Worm (Caenorhabditis elegans) whole organism, early embryonic: ENCODE results near the gene bli-1.

Experiments
- B0310.2 ChIP-seq: sonication (generic microtip); optimal IDR thresholded peaks from 2 replicates; lab custom pipeline; 2016; ENCODE audit warnings: mild to moderate bottlenecking, missing genetic modification characterization, missing compliant biosample characterization
- F13C5.2 ChIP-seq: sonication (generic microtip); optimal IDR thresholded peaks from 2 replicates; lab custom pipeline; 2017; ENCODE audit warnings: mild to moderate bottlenecking, missing genetic modification characterization, inconsistent platforms, missing compliant biosample characterization
- aly-1 ChIP-seq: sonication (generic microtip); optimal IDR thresholded peaks from 2 replicates; lab custom pipeline; 2016; ENCODE audit warnings: missing genetic modification characterization, missing compliant biosample characterization
- ama-1 ChIP-seq: fragments of 150-350 bp; optimal IDR thresholded peaks from 2 replicates; lab custom pipeline; 2014
- ceh-13 ChIP-seq: fragments of 200-800 bp; sonication (Bioruptor generic); optimal IDR thresholded peaks from 2 replicates; lab custom pipeline; 2018; ENCODE audit warnings: mild to moderate bottlenecking, missing genetic modification characterization, missing compliant biosample characterization
- ceh-36 ChIP-seq: sonication (generic microtip); optimal IDR thresholded peaks from 2 replicates; lab custom pipeline; 2016; ENCODE audit warnings: missing genetic modification characterization, inconsistent platforms, missing compliant biosample characterization
- ets-7 ChIP-seq: sonication (generic microtip); optimal IDR thresholded peaks from 2 replicates; lab custom pipeline; 2016; ENCODE audit warnings: missing genotype, missing genetic modification characterization, missing compliant biosample characterization
- flt-1 ChIP-seq: fragments of 200-800 bp; sonication (Bioruptor generic); IDR thresholded peaks from 2 replicates; pipeline ENCODE4 v1.3.6; 2022; ENCODE audit warnings: missing genetic modification characterization, missing compliant biosample characterization
- hmbx-1 ChIP-seq: sonication (generic microtip); optimal IDR thresholded peaks from 2 replicates; lab custom pipeline; 2016; ENCODE audit warnings: mild to moderate bottlenecking, missing genetic modification characterization, missing compliant biosample characterization
- hmg-4 ChIP-seq: fragments of 200-800 bp; sonication (Bioruptor generic); optimal IDR thresholded peaks from 2 replicates; lab custom pipeline; 2018; ENCODE audit warnings: mild to moderate bottlenecking, missing genetic modification characterization, missing compliant biosample characterization
- hnd-1 ChIP-seq: sonication (generic microtip); optimal IDR thresholded peaks from 2 replicates; lab custom pipeline; 2016; ENCODE audit warnings: missing genetic modification characterization, missing compliant biosample characterization
- pes-1 ChIP-seq: fragments of 200-800 bp; sonication (Bioruptor generic); IDR thresholded peaks from 2 replicates; pipeline ENCODE4 v1.3.6; 2022; ENCODE audit warnings: missing genetic modification reagents, missing genetic modification characterization, missing compliant biosample characterization
- scrt-1 ChIP-seq: fragments of 200-800 bp; sonication (Bioruptor generic); IDR thresholded peaks from 2 replicates; pipeline ENCODE4 v1.3.6; 2022; ENCODE audit warnings: missing genetic modification characterization, missing compliant biosample characterization
- sea-1 ChIP-seq: fragments of 200-800 bp; sonication (Bioruptor generic); conservative IDR thresholded peaks from 2 replicates; pipeline ENCODE4 v1.3.6; 2022; ENCODE audit warnings: missing genetic modification characterization, missing compliant biosample characterization
- tbx-11 ChIP-seq: fragments of 200-800 bp; sonication (Bioruptor generic); IDR thresholded peaks from 2 replicates; pipeline ENCODE4 v1.3.6; 2022; ENCODE audit warnings: missing genetic modification characterization, missing compliant biosample characterization
- tbx-37 ChIP-seq: fragments of 200-800 bp; sonication (Bioruptor generic); conservative IDR thresholded peaks from 2 replicates; pipeline ENCODE4 v1.3.6; 2022; ENCODE audit warnings: missing genetic modification reagents, missing genetic modification characterization, missing compliant biosample characterization
- tra-4 ChIP-seq: sonication (generic microtip); optimal IDR thresholded peaks from 2 replicates; lab custom pipeline; 2017; ENCODE audit warnings: missing genetic modification characterization, missing compliant biosample characterization

Gene bli-1

DNA sequence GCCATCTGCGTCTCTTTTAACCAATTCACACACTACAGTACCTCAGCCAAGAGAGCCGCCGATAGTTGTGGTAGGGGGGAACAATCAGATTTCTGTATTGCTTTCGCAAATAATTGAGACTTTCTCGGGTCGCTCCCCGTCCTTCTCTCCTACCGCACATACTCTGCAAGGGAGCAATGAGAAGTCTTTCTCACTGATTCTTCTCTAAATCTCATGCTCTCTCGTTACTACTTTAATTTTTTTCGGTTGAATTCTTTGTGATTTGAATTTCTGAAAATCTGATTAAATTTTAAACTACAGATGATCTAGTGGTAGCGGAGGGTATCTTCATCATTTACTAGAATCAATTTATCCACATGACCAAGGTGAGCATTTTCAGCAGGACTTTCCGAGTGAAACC lies 33.5 kb upstream of the bli-1 start, which contains the start of gene ptb-1:
Gene ptb-1, plus strand, starts transcription at position 301 of the 400 bp plus-strand sequence.
- TF ChIP-seq hmbx-1 (tag; lab: Kevin White, UChicago) (no peak), sea-1 (GFP tag; lab: Robert Waterston, UW) (no peak), ceh-36 (no peak), ceh-13 (GFP tag; lab: Kevin White, UChicago) (no peak), hnd-1 (tag; lab: Kevin White, UChicago) (no peak), F13C5.2 (no peak), hmg-4 (no peak), B0310.2 (tag; lab: Kevin White, UChicago) (no peak), scrt-1 (GFP tag; lab: Robert Waterston, UW) (no peak), tra-4 (tag; lab: Kevin White, UChicago) (no peak), flt-1 (GFP tag; lab: Robert Waterston, UW) (no peak), aly-1 (tag; lab: Kevin White, UChicago) (no peak), ama-1 (lab: Kevin White, UChicago) (no peak), tbx-37 (no peak), tbx-11 (GFP tag; lab: Robert Waterston, UW) (no peak), ets-7 (tag; lab: Kevin White, UChicago) (no peak), pes-1 (GFP tag; lab: Robert Waterston, UW) (no peak)

DNA sequence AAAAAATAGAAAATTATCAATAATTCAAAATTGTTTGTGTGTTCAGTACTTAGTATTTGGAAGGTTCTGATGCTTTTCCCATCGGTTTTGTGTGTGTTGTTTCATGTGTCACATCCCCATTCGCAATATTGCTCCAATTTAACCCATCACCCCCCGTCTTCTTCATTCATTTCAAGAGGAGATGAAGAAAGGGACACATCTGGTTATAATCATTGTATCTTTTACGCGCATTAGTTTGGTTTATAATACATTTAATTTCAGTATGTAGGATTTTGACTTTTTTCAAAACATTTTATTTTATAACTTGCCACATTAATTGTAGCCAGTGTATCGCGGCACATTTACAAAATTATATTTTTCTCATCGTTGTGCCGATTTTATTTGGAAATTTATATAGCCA lies 28.6 kb upstream of the bli-1 start:
- TF ChIP-seq B0310.2 (tag; lab: Kevin White, UChicago) (no peak), hmbx-1 (tag; lab: Kevin White, UChicago) (no peak), aly-1 (tag; lab: Kevin White, UChicago) (no peak), pes-1 (GFP tag; lab: Robert Waterston, UW) (no peak), ama-1 (lab: Kevin White, UChicago) (no peak), F13C5.2 (no peak), scrt-1 (GFP tag; lab: Robert Waterston, UW) (no peak), flt-1 (GFP tag; lab: Robert Waterston, UW) (no peak), tra-4 (tag; lab: Kevin White, UChicago) (no peak), hmg-4 (no peak), ceh-13 (GFP tag; lab: Kevin White, UChicago) (no peak), ets-7 (tag; lab: Kevin White, UChicago) (no peak), sea-1 (GFP tag; lab: Robert Waterston, UW) (no peak), ceh-36 (no peak)

DNA sequence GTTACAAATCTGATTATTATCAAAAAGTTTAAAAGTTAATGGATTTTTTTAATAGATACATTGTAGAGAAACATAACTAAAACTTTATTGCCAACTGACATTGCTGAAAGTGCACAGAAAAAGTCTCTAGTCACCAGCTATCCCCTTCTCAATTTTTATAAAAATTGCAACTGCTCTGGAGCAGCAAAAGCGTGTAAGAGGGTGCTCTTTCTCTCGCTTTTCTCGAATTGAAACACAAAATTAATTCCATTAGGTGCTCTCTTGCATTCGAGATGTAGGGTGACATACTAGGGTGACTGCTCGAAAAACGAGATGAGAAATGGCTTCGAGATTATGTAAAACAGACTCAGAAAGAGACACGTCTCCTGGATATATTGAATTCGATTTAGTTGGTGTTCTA lies 28.1 kb upstream of the bli-1 start:
- TF ChIP-seq pes-1 (GFP tag; lab: Robert Waterston, UW) (no peak), ama-1 (lab: Kevin White, UChicago) (no peak), ets-7 (tag; lab: Kevin White, UChicago) (no peak), flt-1 (GFP tag; lab: Robert Waterston, UW) (no peak), B0310.2 (tag; lab: Kevin White, UChicago) (no peak), ceh-36 (no peak), sea-1 (GFP tag; lab: Robert Waterston, UW) (no peak), scrt-1 (GFP tag; lab: Robert Waterston, UW) (no peak), hnd-1 (tag; lab: Kevin White, UChicago) (no peak), hmg-4 (no peak), hmbx-1 (tag; lab: Kevin White, UChicago) (no peak), aly-1 (tag; lab: Kevin White, UChicago) (no peak), ceh-13 (GFP tag; lab: Kevin White, UChicago) (no peak), tbx-11 (GFP tag; lab: Robert Waterston, UW) (no peak), tbx-37 (no peak)

DNA sequence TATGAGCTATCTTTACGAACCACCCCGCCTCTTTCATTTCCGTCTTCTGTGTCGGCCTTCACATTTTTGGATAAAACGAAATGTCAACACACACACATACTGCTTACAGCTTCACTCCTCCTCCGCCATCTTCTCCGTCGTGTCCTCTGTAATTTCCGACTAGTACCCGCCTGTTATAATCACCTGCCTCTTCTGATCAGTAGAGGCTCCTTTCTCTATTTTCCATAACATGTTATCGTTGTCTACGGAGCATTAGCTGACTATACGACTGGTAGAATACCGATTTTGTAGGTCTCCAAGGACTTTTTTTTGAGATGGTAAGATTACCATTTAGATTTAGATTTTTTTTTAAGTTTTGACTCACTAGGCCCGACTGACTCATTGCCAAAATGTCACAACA lies 23.8 kb upstream of the bli-1 start:
- no peak for TF ChIP-seq tbx-11 (GFP tag; lab: Robert Waterston, UW)
- no peak for TF ChIP-seq flt-1 (GFP tag; lab: Robert Waterston, UW)
- TF ChIP-seq pes-1 (GFP tag; lab: Robert Waterston, UW) = no peak
- TF ChIP-seq hnd-1 (tag; lab: Kevin White, UChicago) = no peak
- no peak for TF ChIP-seq ceh-36
- TF ChIP-seq B0310.2 (tag; lab: Kevin White, UChicago) = no peak
- no peak for TF ChIP-seq tbx-37
- no peak for TF ChIP-seq scrt-1 (GFP tag; lab: Robert Waterston, UW)
- no peak for TF ChIP-seq hmg-4
- no peak for TF ChIP-seq ama-1 (lab: Kevin White, UChicago)
- no peak for TF ChIP-seq tra-4 (tag; lab: Kevin White, UChicago)
- no peak for TF ChIP-seq sea-1 (GFP tag; lab: Robert Waterston, UW)
- no peak for TF ChIP-seq ceh-13 (GFP tag; lab: Kevin White, UChicago)
- TF ChIP-seq F13C5.2 = no peak
- no peak for TF ChIP-seq aly-1 (tag; lab: Kevin White, UChicago)
- no peak for TF ChIP-seq hmbx-1 (tag; lab: Kevin White, UChicago)
- no peak for TF ChIP-seq ets-7 (tag; lab: Kevin White, UChicago)

DNA sequence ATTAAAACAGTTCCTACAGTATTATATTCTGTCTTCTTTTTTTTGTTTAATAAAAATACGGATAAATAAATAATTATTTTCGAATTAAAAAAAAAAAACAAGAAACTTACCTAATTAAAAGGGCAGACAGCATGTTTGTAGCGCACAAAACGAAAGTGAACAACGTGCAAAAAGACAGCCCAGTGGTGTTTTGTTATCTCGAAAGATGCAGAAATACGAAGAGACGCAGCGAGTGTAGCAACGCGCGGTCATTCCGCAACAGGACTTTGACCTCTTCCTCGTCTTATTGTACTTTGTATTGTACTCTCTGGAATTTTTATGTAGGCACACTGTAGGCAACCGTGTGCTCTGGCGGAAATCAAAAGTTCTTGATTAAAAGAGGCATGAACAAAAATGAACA lies 15.1 kb upstream of the bli-1 start, which contains the start of gene gbh-1:
Gene gbh-1, minus strand, starts transcription at position 149 of the 400 bp plus-strand sequence.
- no peak for TF ChIP-seq aly-1 (tag; lab: Kevin White, UChicago)

DNA sequence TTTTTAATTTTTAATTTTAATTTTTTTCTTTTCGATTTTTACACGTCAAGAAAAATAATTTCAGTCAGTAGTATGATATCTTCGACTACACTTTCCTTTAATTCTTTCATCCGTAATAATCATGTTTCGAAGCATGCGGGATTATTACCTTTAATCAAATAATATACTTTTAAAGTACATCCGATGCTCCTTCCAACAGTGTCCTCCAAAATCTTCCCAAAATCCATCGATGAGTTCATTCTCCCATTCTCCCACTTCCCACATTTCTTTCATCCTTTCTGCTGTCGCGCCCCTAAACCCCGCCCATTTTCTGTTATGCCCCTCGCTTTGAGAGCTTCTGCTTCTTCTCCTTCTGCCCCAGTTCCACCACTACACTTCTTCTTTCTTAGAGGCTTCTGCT lies 14.0 kb upstream of the bli-1 start, which contains the start of gene lgc-57:
Gene lgc-57, plus strand, starts transcription at position 301 of the 400 bp plus-strand sequence.
- no peak for TF ChIP-seq ets-7 (tag; lab: Kevin White, UChicago)
- TF ChIP-seq sea-1 (GFP tag; lab: Robert Waterston, UW) = no peak
- TF ChIP-seq F13C5.2 = no peak
- no peak for TF ChIP-seq scrt-1 (GFP tag; lab: Robert Waterston, UW)
- TF ChIP-seq hmbx-1 (tag; lab: Kevin White, UChicago) = no peak
- no peak for TF ChIP-seq hmg-4
- no peak for TF ChIP-seq tra-4 (tag; lab: Kevin White, UChicago)
- no peak for TF ChIP-seq B0310.2 (tag; lab: Kevin White, UChicago)
- no peak for TF ChIP-seq flt-1 (GFP tag; lab: Robert Waterston, UW)

DNA sequence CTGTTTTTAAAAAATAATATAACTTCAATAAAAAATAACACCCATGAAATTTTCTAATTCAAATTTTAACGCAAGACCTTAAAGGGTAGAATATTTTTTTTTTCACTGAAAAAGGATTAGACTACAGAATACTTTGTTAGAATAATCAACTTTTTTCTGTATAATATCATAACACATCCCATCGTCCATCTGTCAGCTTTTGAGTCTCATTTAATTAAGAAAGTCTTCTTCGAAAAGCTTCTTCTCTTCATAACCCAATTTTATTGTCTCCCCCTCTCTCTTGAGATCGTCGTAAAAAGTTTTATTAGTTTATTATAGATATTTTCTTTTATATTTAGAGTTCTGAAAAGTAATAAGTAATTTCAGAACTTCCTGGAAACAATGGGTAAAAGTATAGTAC lies 12.7 kb upstream of the bli-1 start:
- TF ChIP-seq hnd-1 (tag; lab: Kevin White, UChicago) (no peak), ceh-36 (no peak), sea-1 (GFP tag; lab: Robert Waterston, UW) (no peak), tbx-37 (no peak), tra-4 (tag; lab: Kevin White, UChicago) (no peak), B0310.2 (tag; lab: Kevin White, UChicago) (no peak)
